Worm (Caenorhabditis elegans) whole organism, L4 larva: ENCODE measurements around the gene C13A2.10.

ENCODE experiments used
- D1046.2 ChIP-seq: fragments of 200-800 bp; sonication (Bioruptor generic); IDR thresholded peaks from 2 replicates; pipeline ENCODE4 v1.3.6; 2022; ENCODE audit warnings: missing genetic modification characterization, missing compliant biosample characterization
- T20F7.1 ChIP-seq: fragments of 200-800 bp; sonication (Bioruptor generic); optimal IDR thresholded peaks from 2 replicates; lab custom pipeline; 2018; ENCODE audit warnings: mild to moderate bottlenecking, missing genetic modification characterization, missing compliant biosample characterization
- Y75B8A.6 ChIP-seq: fragments of 200-800 bp; sonication (Bioruptor generic); IDR thresholded peaks from 2 replicates; pipeline ENCODE4 v1.3.6; 2022; ENCODE audit warnings: missing genetic modification reagents, missing genetic modification characterization, missing compliant biosample characterization
- aha-1 ChIP-seq: fragments of 150-350 bp; peaks from one replicate; lab custom pipeline; 2014; ENCODE audit warnings: missing biosample characterization, missing genetic modification characterization
- ama-1 ChIP-seq: fragments of 150-350 bp; optimal IDR thresholded peaks from 2 replicates; lab custom pipeline; 2014; ENCODE audit warnings: inconsistent platforms, mixed read lengths
- arid-1 ChIP-seq: fragments of 200-800 bp; sonication (Bioruptor generic); conservative IDR thresholded peaks from 2 replicates; pipeline ENCODE4 v1.3.6; 2022; ENCODE audit warnings: missing genetic modification reagents, missing genetic modification characterization, missing compliant biosample characterization
- ceh-62 ChIP-seq: sonication (generic microtip); optimal IDR thresholded peaks from 2 replicates; lab custom pipeline; 2017; ENCODE audit warnings: missing biosample characterization, missing genetic modification characterization
- cey-2 ChIP-seq: sonication (generic microtip); optimal IDR thresholded peaks from 3 replicates; lab custom pipeline; 2017; ENCODE audit warnings: missing genetic modification characterization, mild to moderate bottlenecking, missing compliant biosample characterization, antibody characterized with exemption, borderline replicate concordance; ENCODE audit not compliant: insufficient read depth
- daf-16 ChIP-seq, 3 experiments: sonication (generic microtip); optimal IDR thresholded peaks; 2 replicates each; lab custom pipeline; 2016 to 2017; ENCODE audit warnings: missing genetic modification characterization in 3 of 3, missing genetic modification reagents in 3 of 3, mild to moderate bottlenecking in 2 of 3, missing compliant biosample characterization in 2 of 3, missing biosample characterization in 1 of 3, moderate library complexity in 1 of 3
- egl-43 ChIP-seq: fragments of 200-800 bp; sonication (Bioruptor generic); IDR thresholded peaks from 2 replicates; pipeline ENCODE4 v1.3.6; 2022; ENCODE audit warnings: missing genetic modification reagents, missing genetic modification characterization, missing compliant biosample characterization
- fkh-10 ChIP-seq: fragments of 150-350 bp; optimal IDR thresholded peaks from 2 replicates; lab custom pipeline; 2014; ENCODE audit warnings: missing biosample characterization, missing genetic modification reagents, missing genetic modification characterization
- hlh-30 ChIP-seq: sonication (generic microtip); optimal IDR thresholded peaks from 2 replicates; lab custom pipeline; 2017; ENCODE audit warnings: antibody characterized with exemption, mild to moderate bottlenecking, missing genetic modification characterization, missing compliant biosample characterization; ENCODE audit not compliant: insufficient read depth
- lin-38 ChIP-seq: fragments of 200-800 bp; sonication (Bioruptor generic); IDR thresholded peaks from 2 replicates; pipeline ENCODE4 v1.3.6; 2022; ENCODE audit warnings: missing genetic modification reagents, missing genetic modification characterization, missing compliant biosample characterization
- lin-39 ChIP-seq: fragments of 150-350 bp; optimal IDR thresholded peaks from 2 replicates; lab custom pipeline; 2014; ENCODE audit warnings: missing biosample characterization, missing genetic modification reagents, missing genetic modification characterization
- mdl-1 ChIP-seq, 2 experiments: fragments of 150-350 bp in 1 of 2; sonication (generic microtip) in 1 of 2; optimal IDR thresholded peaks; 2 replicates each; lab custom pipeline; 2014 to 2017; ENCODE audit warnings: missing biosample characterization in 2 of 2, missing genetic modification characterization in 2 of 2
- mes-2 ChIP-seq: sonication (generic microtip); optimal IDR thresholded peaks from 2 replicates; lab custom pipeline; 2016; ENCODE audit warnings: missing genotype, mild to moderate bottlenecking, missing genetic modification characterization, missing compliant biosample characterization; ENCODE audit not compliant: poor library complexity, severe bottlenecking
- mxl-3 ChIP-seq: fragments of 200-800 bp; sonication (Bioruptor generic); optimal IDR thresholded peaks from 2 replicates; lab custom pipeline; 2018; ENCODE audit warnings: mild to moderate bottlenecking, missing genetic modification characterization, missing compliant biosample characterization
- nhr-11 ChIP-seq: fragments of 150-350 bp; optimal IDR thresholded peaks from 2 replicates; lab custom pipeline; 2014; ENCODE audit warnings: missing biosample characterization, missing genetic modification characterization
- nhr-28 ChIP-seq: fragments of 150-350 bp; optimal IDR thresholded peaks from 2 replicates; lab custom pipeline; 2014; ENCODE audit warnings: missing biosample characterization, missing genetic modification characterization
- nhr-41 ChIP-seq: fragments of 200-800 bp; sonication (Bioruptor generic); IDR thresholded peaks from 2 replicates; pipeline ENCODE4 v1.3.6; 2022; ENCODE audit warnings: missing genetic modification reagents, missing genetic modification characterization, missing compliant biosample characterization
- pha-4 ChIP-seq, 2 experiments: fragments of 150-350 bp in 1 of 2; fragments of 200-800 bp in 1 of 2; sonication (Bioruptor generic) in 1 of 2; IDR thresholded peaks in 1 of 2; optimal IDR thresholded peaks in 1 of 2; 2 replicates each; pipeline versions ENCODE4 v1.3.6 to Lab custom; 2014 to 2022; ENCODE audit warnings: missing genetic modification characterization in 2 of 2, missing genetic modification reagents in 2 of 2, missing biosample characterization in 1 of 2, missing compliant biosample characterization in 1 of 2
- pqm-1 ChIP-seq: sonication (generic microtip); optimal IDR thresholded peaks from 2 replicates; lab custom pipeline; 2017; ENCODE audit warnings: missing biosample characterization, missing genetic modification characterization
- skn-1 ChIP-seq: fragments of 150-350 bp; optimal IDR thresholded peaks from 2 replicates; lab custom pipeline; 2014; ENCODE audit warnings: missing biosample characterization, missing genetic modification characterization
- snpc-1.2 ChIP-seq: fragments of 200-800 bp; sonication (Bioruptor generic); IDR thresholded peaks from 2 replicates; pipeline ENCODE4 v1.3.6; 2022; ENCODE audit warnings: missing genetic modification reagents, missing genetic modification characterization, missing compliant biosample characterization
- snpc-4 ChIP-seq: fragments of 150-350 bp; optimal IDR thresholded peaks from 2 replicates; lab custom pipeline; 2014; ENCODE audit warnings: missing biosample characterization, missing genetic modification characterization
- tag-97 ChIP-seq: fragments of 200-800 bp; sonication (Bioruptor generic); IDR thresholded peaks from 2 replicates; pipeline ENCODE4 v1.3.6; 2022; ENCODE audit warnings: missing genetic modification characterization, missing compliant biosample characterization
- unc-130 ChIP-seq: sonication (generic microtip); optimal IDR thresholded peaks from 2 replicates; lab custom pipeline; 2016; ENCODE audit warnings: missing genetic modification reagents, missing genetic modification characterization, missing compliant biosample characterization
- unc-62 ChIP-seq, 3 experiments: fragments of 150-350 bp in 1 of 3; sonication (generic microtip); optimal IDR thresholded peaks in 2 of 3; peaks in 1 of 3; 1 replicate in 1 of 3; 2 replicates in 2 of 3; lab custom pipeline; 2014 to 2017; ENCODE audit warnings: missing biosample characterization in 3 of 3, missing genetic modification characterization in 3 of 3, missing genetic modification reagents in 3 of 3, missing genotype in 1 of 3
- zag-1 ChIP-seq: fragments of 150-350 bp; optimal IDR thresholded peaks from 2 replicates; lab custom pipeline; 2014; ENCODE audit warnings: missing biosample characterization, missing genetic modification characterization
- zfp-2 ChIP-seq: sonication (generic microtip); optimal IDR thresholded peaks from 2 replicates; lab custom pipeline; 2016; ENCODE audit warnings: mild to moderate bottlenecking, missing genetic modification characterization, missing compliant biosample characterization

Gene C13A2.10

ce11 chrV:7230847-7231246 is 44.0 kb downstream of the C13A2.10 start, which contains the start of the genes gei-6 and krr-1 (continued):
- peak; percentile 6 for TF ChIP-seq unc-130 (GFP tag; lab: Kevin White, UChicago)
- TF ChIP-seq lin-38 (GFP tag; lab: Robert Waterston, UW), result peak; percentile 71
- TF ChIP-seq snpc-4 (tag; lab: Kevin White, UChicago), result no peak
- no peak for TF ChIP-seq T20F7.1 (GFP tag; lab: Kevin White, UChicago)
- no peak for TF ChIP-seq ceh-62 (tag; lab: Kevin White, UChicago)
- TF ChIP-seq Y75B8A.6 (GFP tag; lab: Robert Waterston, UW), result no peak
- TF ChIP-seq egl-43 (GFP tag; lab: Robert Waterston, UW), result 0 out of 2 replicates have a peak, but pooled peaks have one; percentile 33
- TF ChIP-seq nhr-28 (tag; lab: Kevin White, UChicago), result no peak
- TF ChIP-seq fkh-10, result no peak
- no peak for TF ChIP-seq nhr-11 (tag; lab: Kevin White, UChicago)
- no peak for TF ChIP-seq tag-97 (GFP tag; lab: Robert Waterston, UW)

- TF ChIP-seq ama-1 (lab: Kevin White, UChicago) (peak; percentile 56), zfp-2 (tag; lab: Kevin White, UChicago) (no peak), snpc-1.2 (GFP tag; lab: Robert Waterston, UW) (no peak), D1046.2 (GFP tag; lab: Robert Waterston, UW) (no peak), aha-1 (peak; percentile 86), cey-2 (no peak)
- TF ChIP-seq, all 104 proteins: peak for 2
Observed at ce11 chrV:7225894-7226293, 49.0 kb downstream of the C13A2.10 start.

ce11 chrV:7224947-7225346 is 49.9 kb downstream of the C13A2.10 start, which contains the start of gene fkb-3:
Gene fkb-3 (plus strand): TSS chrV:7225223.
- TF ChIP-seq mdl-1 (tag; optimal IDR thresholded peaks at IDR 0.05; lab: Kevin White, UChicago) (peak in 1 of 2 experiments; percentile 48), pqm-1 (tag; lab: Kevin White, UChicago) (no peak), nhr-28 (tag; lab: Kevin White, UChicago) (peak; percentile 20), nhr-41 (GFP tag; lab: Robert Waterston, UW) (no peak), mxl-3 (peak; percentile 25), pha-4 (GFP tag; IDR thresholded peaks at IDR 0.05; lab: Robert Waterston, UW) (no peak), pha-4 (tag; optimal IDR thresholded peaks at IDR 0.05; lab: Kevin White, UChicago) (no peak)

ce11 chrV:7224353-7224752 is 50.5 kb downstream of the C13A2.10 start:
- no peak for TF ChIP-seq T20F7.1 (GFP tag; lab: Kevin White, UChicago)
- TF ChIP-seq unc-62 (GFP tag; optimal IDR thresholded peaks at IDR 0.05 in 1 of 2; lab: Kevin White, UChicago), result peak in 1 of 2 experiments; percentile 60
- no peak for TF ChIP-seq unc-62 (tag; optimal IDR thresholded peaks at IDR 0.05; lab: Kevin White, UChicago)

ce11 chrV:7223941-7224340 is 51.0 kb downstream of the C13A2.10 start, which contains the start of gene C13F10.1:
Gene C13F10.1 (plus strand): TSS chrV:7224078.
- TF ChIP-seq unc-62 (GFP tag; optimal IDR thresholded peaks at IDR 0.05 in 1 of 2; lab: Kevin White, UChicago) (peak in 1 of 2 experiments; percentile 54), unc-62 (tag; optimal IDR thresholded peaks at IDR 0.05; lab: Kevin White, UChicago) (no peak), hlh-30 (peak; percentile 4), skn-1 (no peak), mes-2 (peak; percentile 20), arid-1 (no peak), zag-1 (no peak), lin-39 (tag; lab: Kevin White, UChicago) (no peak), daf-16 (GFP tag; optimal IDR thresholded peaks at IDR 0.05; lab: Kevin White, UChicago) (no peak), daf-16 (tag; optimal IDR thresholded peaks at IDR 0.05; lab: Kevin White, UChicago) (no peak), egl-43 (GFP tag; lab: Robert Waterston, UW) (no peak)
